Fruit fly (Drosophila melanogaster): ENCODE measurements around the gene ATPsynepsilonL.
A peak's percentile ranks its signal among the peaks of the same experiment; 100 is the strongest.

The ATPsynepsilonL gene

DNA sequence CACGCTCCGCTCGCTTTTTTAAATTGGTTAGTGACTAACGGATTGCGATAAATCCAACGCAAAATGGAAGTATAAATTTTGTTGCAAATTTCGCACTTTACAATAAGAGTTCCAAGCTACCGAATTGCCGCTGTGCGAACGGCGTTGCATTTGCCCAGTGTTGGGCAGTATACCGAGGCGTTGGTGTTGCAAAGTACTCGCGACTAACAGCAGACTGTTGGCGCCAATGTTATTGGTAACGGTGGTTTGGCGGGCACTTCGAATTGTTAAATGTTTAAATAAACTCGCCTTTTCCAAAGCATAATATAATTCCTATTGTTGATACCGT lies 12.7 kb downstream of the ATPsynepsilonL start (continued):
- TF ChIP-seq topi (GFP tag; optimal IDR thresholded peaks at IDR 0.05) (peak; percentile 43), fd85E (GFP tag; optimal IDR thresholded peaks at IDR 0.05) (no peak), Eip75B (GFP tag; optimal IDR thresholded peaks at IDR 0.05) (peak; percentile 29), CG11902 (GFP tag; optimal IDR thresholded peaks at IDR 0.05) (no peak), CG6276 (GFP tag; optimal IDR thresholded peaks at IDR 0.05) (no peak), acj6 (GFP tag; optimal IDR thresholded peaks at IDR 0.05) (no peak), CG6808 (GFP tag; optimal IDR thresholded peaks at IDR 0.05) (no peak), CG31627 (GFP tag; optimal IDR thresholded peaks at IDR 0.05) (peak; percentile 55), CG34406 (GFP tag; optimal IDR thresholded peaks at IDR 0.05) (no peak), CG11294 (GFP tag; IDR thresholded peaks at IDR 0.05) (no peak), Blimp-1 (GFP tag; optimal IDR thresholded peaks at IDR 0.05) (no peak), Hr38 (GFP tag; optimal IDR thresholded peaks at IDR 0.05) (no peak), fd59A (GFP tag; optimal IDR thresholded peaks at IDR 0.05) (no peak), spab (GFP tag; optimal IDR thresholded peaks at IDR 0.05) (no peak), net (GFP tag; optimal IDR thresholded peaks at IDR 0.05) (no peak), CG8632 (GFP tag; optimal IDR thresholded peaks at IDR 0.05) (no peak), CG10631 (GFP tag; optimal IDR thresholded peaks at IDR 0.05) (no peak), CG3919 (GFP tag; optimal IDR thresholded peaks at IDR 0.05) (peak; percentile 74), Ets96B (tag; optimal IDR thresholded peaks at IDR 0.05) (no peak), Sox15 (GFP tag; optimal IDR thresholded peaks at IDR 0.05) (no peak), CG32006 (GFP tag; optimal IDR thresholded peaks at IDR 0.05) (no peak), lz (GFP tag; optimal IDR thresholded peaks at IDR 0.05) (peak; percentile 50), CG4318 (GFP tag; optimal IDR thresholded peaks at IDR 0.05) (no peak), eg (GFP tag; IDR thresholded peaks at IDR 0.05) (peak; percentile 23; the same call in 1 of the 3 replicates), Eip93F (GFP tag; optimal IDR thresholded peaks at IDR 0.05) (no peak), CG11762 (GFP tag; optimal IDR thresholded peaks at IDR 0.05; ENCODE audit: insufficient read depth) (no peak), Smox (GFP tag; optimal IDR thresholded peaks at IDR 0.05) (no peak), ss (GFP tag; optimal IDR thresholded peaks at IDR 0.05) (no peak), CG8319 (GFP tag; optimal IDR thresholded peaks at IDR 0.05) (no peak), CG6854 (GFP tag; optimal IDR thresholded peaks at IDR 0.05) (no peak)

DNA sequence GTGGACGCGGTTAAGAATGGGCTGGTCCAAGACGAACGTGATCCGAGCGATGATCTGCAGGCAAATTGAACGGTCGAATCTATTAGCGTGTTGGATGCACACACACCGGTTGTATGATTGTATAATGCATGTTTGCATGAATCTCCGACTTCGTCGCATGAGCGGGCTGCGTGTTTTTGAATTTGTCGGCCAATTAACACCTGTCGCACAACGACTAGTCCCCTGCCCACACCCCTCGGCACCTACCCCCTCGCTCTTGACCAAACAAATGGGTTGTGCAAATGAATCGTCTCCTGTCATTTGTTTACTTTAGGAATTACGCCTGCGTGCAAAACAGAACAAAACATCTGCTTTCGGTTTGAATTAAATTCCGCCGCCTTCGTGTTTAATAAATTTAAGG lies 13.4 kb downstream of the ATPsynepsilonL start:
- TF ChIP-seq CG8319 (GFP tag; optimal IDR thresholded peaks at IDR 0.05) (no peak), Smox (GFP tag; optimal IDR thresholded peaks at IDR 0.05) (no peak), CG6163 (GFP tag; IDR thresholded peaks at IDR 0.05) (no peak), Ets96B (tag; optimal IDR thresholded peaks at IDR 0.05) (no peak), CG7368 (GFP tag; optimal IDR thresholded peaks at IDR 0.05) (no peak), dac (GFP tag; optimal IDR thresholded peaks at IDR 0.05) (no peak), OdsH (GFP tag; optimal IDR thresholded peaks at IDR 0.05) (no peak), spab (GFP tag; optimal IDR thresholded peaks at IDR 0.05) (no peak), lz (GFP tag; optimal IDR thresholded peaks at IDR 0.05) (no peak), fkh (GFP tag; optimal IDR thresholded peaks at IDR 0.05) (peak; percentile 85), Eip75B (GFP tag; optimal IDR thresholded peaks at IDR 0.05) (no peak), CG6808 (GFP tag; optimal IDR thresholded peaks at IDR 0.05) (no peak), CG6276 (GFP tag; optimal IDR thresholded peaks at IDR 0.05) (no peak), CG16779 (tag; optimal IDR thresholded peaks at IDR 0.05) (no peak), cyc (GFP tag; optimal IDR thresholded peaks at IDR 0.05) (no peak), CG15336 (GFP tag; IDR thresholded peaks at IDR 0.05) (no peak), CG8632 (GFP tag; optimal IDR thresholded peaks at IDR 0.05) (no peak), vri (GFP tag; optimal IDR thresholded peaks at IDR 0.05) (peak; percentile 6), ss (GFP tag; optimal IDR thresholded peaks at IDR 0.05) (peak in 1 of 2 experiments; percentile 56), Hr39 (GFP tag; optimal IDR thresholded peaks at IDR 0.05) (no peak), svp (GFP tag) (no peak), CG6792 (GFP tag; optimal IDR thresholded peaks at IDR 0.05) (no peak), eg (GFP tag; IDR thresholded peaks at IDR 0.05) (no peak)
